Fruit fly (Drosophila melanogaster): ENCODE measurements around the gene CG11977.

CG11977 gene

DNA sequence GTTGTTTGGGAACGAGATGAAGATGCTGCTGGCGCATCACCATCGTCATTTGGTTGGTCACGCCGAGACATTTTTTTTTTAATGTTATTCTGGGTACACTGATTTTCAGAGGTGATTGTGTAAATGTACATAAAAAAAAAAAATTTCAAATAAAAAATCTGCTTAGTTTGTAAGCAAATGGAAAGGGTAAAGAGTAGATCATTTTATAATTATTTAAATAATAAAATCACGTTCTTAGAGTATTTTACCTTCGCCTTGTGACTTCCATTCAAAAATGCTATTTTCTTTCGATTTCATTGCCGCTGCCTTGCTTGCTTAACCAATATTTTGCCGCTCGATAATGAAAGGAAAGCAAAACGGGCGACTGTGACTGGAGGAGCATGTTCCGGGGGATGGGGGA is 18.7 kb upstream of the CG11977 start (continued):
- TF ChIP-seq CG2199 (GFP tag; IDR thresholded peaks at IDR 0.05), result no peak
- TF ChIP-seq CG30403 (GFP tag; optimal IDR thresholded peaks at IDR 0.05), result peak; percentile 18
- TF ChIP-seq Trl (optimal IDR thresholded peaks at IDR 0.05), result no peak
- TF ChIP-seq Trl (GFP tag; optimal IDR thresholded peaks at IDR 0.05), result no peak
- peak; percentile 13 for TF ChIP-seq Sox100B (GFP tag; optimal IDR thresholded peaks at IDR 0.05)
- TF ChIP-seq CG15269 (tag; optimal IDR thresholded peaks at IDR 0.05), result peak; percentile 34
- peak; percentile 70 for TF ChIP-seq tgo (GFP tag; IDR thresholded peaks at IDR 0.05)
- no peak for TF ChIP-seq CG10431 (GFP tag; optimal IDR thresholded peaks at IDR 0.05)
- TF ChIP-seq CG30431 (GFP tag; optimal IDR thresholded peaks at IDR 0.05), result no peak
- TF ChIP-seq lmd (GFP tag; IDR thresholded peaks at IDR 0.05), result peak; percentile 34; the same call in 1 of the 2 replicates
- no peak for TF ChIP-seq Poxn (GFP tag; IDR thresholded peaks at IDR 0.05)
- peak; percentile 23 for TF ChIP-seq CG18262 (tag; optimal IDR thresholded peaks at IDR 0.05)
- peak; percentile 75 for TF ChIP-seq Sox102F (GFP tag; optimal IDR thresholded peaks at IDR 0.05)
- TF ChIP-seq Ssrp (tag; optimal IDR thresholded peaks at IDR 0.05), result peak; percentile 66
- TF ChIP-seq tio (GFP tag; optimal IDR thresholded peaks at IDR 0.05), result no peak
- TF ChIP-seq sna (GFP tag; IDR thresholded peaks at IDR 0.05; ENCODE audit: partially characterized antibody), result no peak
- no peak for TF ChIP-seq Fer3 (tag; optimal IDR thresholded peaks at IDR 0.05)
- TF ChIP-seq CG9215 (GFP tag; IDR thresholded peaks at IDR 0.05), result no peak
- TF ChIP-seq unpg (GFP tag; optimal IDR thresholded peaks at IDR 0.05), result peak; percentile 41
- TF ChIP-seq fd64A (GFP tag; optimal IDR thresholded peaks at IDR 0.05), result no peak
- peak; percentile 30; the same call in 1 of the 3 replicates for TF ChIP-seq CG34422 (GFP tag; IDR thresholded peaks at IDR 0.05)
- no peak for TF ChIP-seq CG31388 (GFP tag; optimal IDR thresholded peaks at IDR 0.05)
- TF ChIP-seq CG17186 (GFP tag; optimal IDR thresholded peaks at IDR 0.05), result no peak
- TF ChIP-seq CG10209 (GFP tag; optimal IDR thresholded peaks at IDR 0.05), result peak; percentile 16
- TF ChIP-seq bcd (GFP tag; optimal IDR thresholded peaks at IDR 0.05), result peak; percentile 12
- peak; percentile 64 for TF ChIP-seq CG2678 (tag; optimal IDR thresholded peaks at IDR 0.05)
- peak; percentile 25; the same call in 1 of the 2 replicates for TF ChIP-seq CG6689 (GFP tag; IDR thresholded peaks at IDR 0.05)
- peak; percentile 35 for TF ChIP-seq CG10267 (tag; optimal IDR thresholded peaks at IDR 0.05)
- TF ChIP-seq ara (GFP tag; IDR thresholded peaks at IDR 0.05), result peak; percentile 53; the same call in 1 of the 2 replicates
- peak; percentile 65 for TF ChIP-seq CG17359 (tag; optimal IDR thresholded peaks at IDR 0.05)
- TF ChIP-seq CG33557 (GFP tag; optimal IDR thresholded peaks at IDR 0.05), result no peak
- TF ChIP-seq row (GFP tag; IDR thresholded peaks at IDR 0.05), result peak; percentile 61
- 0 out of 3 replicates have a peak, but pooled peaks have one; percentile 50 for TF ChIP-seq CG11093 (GFP tag; IDR thresholded peaks at IDR 0.05)
- peak; percentile 24; the same call in 1 of the 3 replicates for TF ChIP-seq B-H1 (GFP tag; IDR thresholded peaks at IDR 0.05)
- TF ChIP-seq zf30C (GFP tag; optimal IDR thresholded peaks at IDR 0.05), result no peak
- TF ChIP-seq HLH3B (GFP tag; IDR thresholded peaks at IDR 0.05), result peak; percentile 71
- peak; percentile 2 for TF ChIP-seq CG3407 (GFP tag; optimal IDR thresholded peaks at IDR 0.05)
- no peak for TF ChIP-seq Dip3 (GFP tag; optimal IDR thresholded peaks at IDR 0.05)
- peak; percentile 40 for TF ChIP-seq lbe (GFP tag; optimal IDR thresholded peaks at IDR 0.05)
- 0 out of 3 replicates have a peak, but pooled peaks have one; percentile 15 for TF ChIP-seq CG14050 (GFP tag; IDR thresholded peaks at IDR 0.05)
- peak; percentile 82 for TF ChIP-seq D19A (tag; optimal IDR thresholded peaks at IDR 0.05)
- TF ChIP-seq ken (GFP tag; IDR thresholded peaks at IDR 0.05), result 0 out of 3 replicates have a peak, but pooled peaks have one; percentile 61
- no peak for TF ChIP-seq CG15479 (GFP tag; optimal IDR thresholded peaks at IDR 0.05)
- TF ChIP-seq wor (GFP tag; IDR thresholded peaks at IDR 0.05), result peak; percentile 46
- no peak for TF ChIP-seq BtbVII (GFP tag; optimal IDR thresholded peaks at IDR 0.05)
- 0 out of 2 replicates have a peak, but pooled peaks have one; percentile 39 for TF ChIP-seq CG31441 (GFP tag; IDR thresholded peaks at IDR 0.05)
- no peak for TF ChIP-seq Hsf (GFP tag; optimal IDR thresholded peaks at IDR 0.05)
- TF ChIP-seq nmo (GFP tag; optimal IDR thresholded peaks at IDR 0.05), result peak; percentile 45
- no peak for TF ChIP-seq CG1529 (GFP tag; optimal IDR thresholded peaks at IDR 0.05)
- no peak for TF ChIP-seq CG8290 (GFP tag; optimal IDR thresholded peaks at IDR 0.05)
- TF ChIP-seq CG8290 (tag; optimal IDR thresholded peaks at IDR 0.05), result no peak
- TF ChIP-seq ab (GFP tag; optimal IDR thresholded peaks at IDR 0.05), result no peak
